Fruit fly (Drosophila melanogaster): Measurements from ENCODE around the gene shtd.
A peak's percentile ranks its signal among the peaks of the same experiment; 100 is the strongest.

The shtd gene

DNA sequence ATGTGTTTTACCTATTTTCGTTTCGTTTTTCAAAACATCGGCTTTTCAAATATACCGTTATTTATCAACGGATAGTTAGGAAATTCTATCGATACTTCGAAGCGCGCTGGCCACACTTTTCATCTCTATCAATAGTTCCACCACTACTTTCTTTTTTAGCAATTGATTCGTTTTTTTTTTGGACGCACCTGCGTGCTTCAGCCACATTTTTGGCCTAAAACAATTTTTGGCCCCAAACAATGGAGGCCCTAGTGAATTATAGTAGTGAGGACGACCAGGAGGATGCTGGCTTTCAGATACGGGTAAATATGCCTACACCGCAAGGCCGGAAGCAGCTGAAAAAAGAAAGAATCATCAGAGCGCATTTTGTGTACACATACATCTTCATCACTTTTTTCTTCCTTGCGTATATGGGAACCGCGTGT, 20.0 kb upstream of the shtd start, which contains the start of gene CG6340 (continued):
- TF ChIP-seq CG34224 (GFP tag; IDR thresholded peaks at IDR 0.05; ENCODE audit: partially characterized antibody) (peak; percentile 70), CG6791 (GFP tag; IDR thresholded peaks at IDR 0.05; ENCODE audit: partially characterized antibody) (peak; percentile 84), row (GFP tag; IDR thresholded peaks at IDR 0.05) (0 out of 3 replicates have a peak, but pooled peaks have one; percentile 13), Max (GFP tag; optimal IDR thresholded peaks at IDR 0.05) (peak; percentile 11), salm (tag; optimal IDR thresholded peaks at IDR 0.05) (no peak), MESR4 (GFP tag; optimal IDR thresholded peaks at IDR 0.05) (peak; percentile 80), sqz (GFP tag; optimal IDR thresholded peaks at IDR 0.05) (peak; percentile 82), pum (GFP tag; optimal IDR thresholded peaks at IDR 0.05) (no peak), vnd (GFP tag; IDR thresholded peaks at IDR 0.05; ENCODE audit: partially characterized antibody) (peak; percentile 65), Hmx (GFP tag; optimal IDR thresholded peaks at IDR 0.05) (no peak), ato (GFP tag; IDR thresholded peaks at IDR 0.05; ENCODE audit: partially characterized antibody) (0 out of 2 replicates have a peak, but pooled peaks have one; percentile 10), CG13287 (GFP tag; IDR thresholded peaks at IDR 0.05; ENCODE audit: partially characterized antibody) (peak; percentile 77), CoRest (tag; optimal IDR thresholded peaks at IDR 0.05) (peak; percentile 20), H2.0 (GFP tag; IDR thresholded peaks at IDR 0.05) (no peak), onecut (GFP tag; IDR thresholded peaks at IDR 0.05) (peak; percentile 33; the same call in 1 of the 2 replicates), Ravus (GFP tag; IDR thresholded peaks at IDR 0.05) (no peak), Tbp (GFP tag; optimal IDR thresholded peaks at IDR 0.05) (no peak), ap (GFP tag; IDR thresholded peaks at IDR 0.05) (no peak), dysf (GFP tag; IDR thresholded peaks at IDR 0.05) (no peak), CG1603 (tag; optimal IDR thresholded peaks at IDR 0.05) (peak; percentile 40), nerfin-2 (GFP tag; IDR thresholded peaks at IDR 0.05; ENCODE audit: partially characterized antibody) (peak; percentile 62), CG14710 (tag; optimal IDR thresholded peaks at IDR 0.05) (peak; percentile 29), Doc3 (GFP tag; IDR thresholded peaks at IDR 0.05; ENCODE audit: partially characterized antibody) (0 out of 3 replicates have a peak, but pooled peaks have one; percentile 41), Dref (GFP tag; IDR thresholded peaks at IDR 0.05) (peak; percentile 79), CkIIα-i1 (GFP tag; IDR thresholded peaks at IDR 0.05) (no peak), CG8478 (optimal IDR thresholded peaks at IDR 0.05) (no peak), MBD-R2 (GFP tag; IDR thresholded peaks at IDR 0.05) (0 out of 2 replicates have a peak, but pooled peaks have one; percentile 27), amos (GFP tag; IDR thresholded peaks at IDR 0.05; ENCODE audit: partially characterized antibody) (peak; percentile 85), pnt (GFP tag; optimal IDR thresholded peaks at IDR 0.05) (no peak), Scr (GFP tag; IDR thresholded peaks at IDR 0.05; ENCODE audit: partially characterized antibody) (peak; percentile 75), Optix (GFP tag; IDR thresholded peaks at IDR 0.05) (no peak), Lhr (GFP tag; optimal IDR thresholded peaks at IDR 0.05) (peak; percentile 22), CG34422 (GFP tag; IDR thresholded peaks at IDR 0.05) (0 out of 3 replicates have a peak, but pooled peaks have one; percentile 35), Dbx (GFP tag; IDR thresholded peaks at IDR 0.05) (no peak), CG11456 (GFP tag; IDR thresholded peaks at IDR 0.05) (no peak), CG4617 (GFP tag; optimal IDR thresholded peaks at IDR 0.05; ENCODE audit: borderline replicate concordance) (peak; percentile 21), Rfx (GFP tag; IDR thresholded peaks at IDR 0.05) (peak; percentile 14; the same call in 1 of the 2 replicates), CG12659 (GFP tag; optimal IDR thresholded peaks at IDR 0.05) (peak; percentile 52), E2f2 (GFP tag; IDR thresholded peaks at IDR 0.05) (peak; percentile 76), psq (GFP tag; optimal IDR thresholded peaks at IDR 0.05) (no peak), Dp (GFP tag; optimal IDR thresholded peaks at IDR 0.05) (peak; percentile 72), hb (GFP tag; IDR thresholded peaks at IDR 0.05; ENCODE audit: partially characterized antibody) (peak; percentile 59; the same call in 1 of the 3 replicates), Ets97D (GFP tag; optimal IDR thresholded peaks at IDR 0.05) (peak; percentile 60), Myb (GFP tag; optimal IDR thresholded peaks at IDR 0.05) (peak; percentile 97), pan (optimal IDR thresholded peaks at IDR 0.05) (no peak), pan (GFP tag; optimal IDR thresholded peaks at IDR 0.05 in 1 of 2, IDR thresholded peaks at IDR 0.05 in 1 of 2) (no peak), CG31441 (GFP tag; IDR thresholded peaks at IDR 0.05) (no peak), CG15601 (tag; optimal IDR thresholded peaks at IDR 0.05) (peak; percentile 1), sob (GFP tag; IDR thresholded peaks at IDR 0.05) (no peak), YL-1 (GFP tag; optimal IDR thresholded peaks at IDR 0.05) (peak; percentile 56)

Data from whole organism, embryonic.